Fruit fly (Drosophila melanogaster) whole organism, embryonic: Measurements from ENCODE around the gene TwdlV.

ENCODE experiments used
- ATbp ChIP-seq: fragments of 200-800 bp; sonication (Bioruptor generic); optimal IDR thresholded peaks from 2 replicates; lab custom pipeline; 2017; ENCODE audit warnings: missing biosample characterization, mild to moderate bottlenecking, missing genetic modification characterization, missing genetic modification reagents
- CG11398 ChIP-seq: fragments of 200-800 bp; sonication (Bioruptor generic); optimal IDR thresholded peaks from 2 replicates; lab custom pipeline; 2016; ENCODE audit warnings: missing biosample characterization, missing genetic modification characterization
- CG12942 ChIP-seq: fragments of 200-800 bp; sonication (Bioruptor generic); optimal IDR thresholded peaks from 3 replicates; lab custom pipeline; 2016; ENCODE audit warnings: missing biosample characterization, missing genetic modification characterization
- CG14441 ChIP-seq: fragments of 200-800 bp; sonication (Bioruptor generic); IDR thresholded peaks from 2 replicates; pipeline ENCODE4 v1.3.6; 2022; ENCODE audit warnings: missing biosample characterization, missing genetic modification characterization
- CG1602 ChIP-seq: fragments of 200-800 bp; sonication (Bioruptor generic); optimal IDR thresholded peaks from 3 replicates; lab custom pipeline; 2016; ENCODE audit warnings: missing biosample characterization, missing genetic modification characterization
- CG17568 ChIP-seq: fragments of 200-800 bp; sonication (Bioruptor generic); optimal IDR thresholded peaks from 2 replicates; lab custom pipeline; 2018; ENCODE audit warnings: missing biosample characterization, mild to moderate bottlenecking, missing genetic modification characterization, moderate library complexity
- CG2678 ChIP-seq: fragments of 200-800 bp; sonication (Bioruptor generic); optimal IDR thresholded peaks from 3 replicates; lab custom pipeline; 2019; ENCODE audit warnings: missing biosample characterization, mild to moderate bottlenecking, missing genetic modification characterization, moderate library complexity
- CG31365 ChIP-seq: fragments of 200-800 bp; sonication (Bioruptor generic); optimal IDR thresholded peaks from 2 replicates; lab custom pipeline; 2018; ENCODE audit warnings: missing biosample characterization, mild to moderate bottlenecking, missing genetic modification characterization
- CG3163 ChIP-seq: fragments of 200-800 bp; sonication (Bioruptor generic); optimal IDR thresholded peaks from 3 replicates; lab custom pipeline; 2016; ENCODE audit warnings: missing biosample characterization, missing genetic modification characterization
- CG3838 ChIP-seq: fragments of 200-800 bp; sonication (Bioruptor generic); optimal IDR thresholded peaks from 3 replicates; lab custom pipeline; 2016; ENCODE audit warnings: missing biosample characterization, missing genetic modification characterization
- CG4707 ChIP-seq: fragments of 200-800 bp; sonication (Bioruptor generic); optimal IDR thresholded peaks from 2 replicates; lab custom pipeline; 2018; ENCODE audit warnings: missing biosample characterization, mild to moderate bottlenecking, missing genetic modification characterization, moderate library complexity
- CG6254 ChIP-seq: fragments of 200-800 bp; sonication (Bioruptor generic); optimal IDR thresholded peaks from 3 replicates; lab custom pipeline; 2017; ENCODE audit warnings: mild to moderate bottlenecking, missing biosample characterization, missing genetic modification reagents, missing genetic modification characterization
- CG7786 ChIP-seq: fragments of 200-800 bp; sonication (Bioruptor generic); optimal IDR thresholded peaks from 2 replicates; lab custom pipeline; 2016; ENCODE audit warnings: missing biosample characterization, missing genetic modification characterization
- CG8359 ChIP-seq: fragments of 200-800 bp; sonication (Bioruptor generic); optimal IDR thresholded peaks from 2 replicates; lab custom pipeline; 2017; ENCODE audit warnings: missing biosample characterization, mild to moderate bottlenecking, missing genetic modification characterization, borderline replicate concordance
- CG8388 ChIP-seq: fragments of 200-800 bp; sonication (Bioruptor generic); optimal IDR thresholded peaks from 2 replicates; lab custom pipeline; 2019; ENCODE audit warnings: missing biosample characterization, mild to moderate bottlenecking, missing genetic modification characterization, moderate library complexity
- CG9609 ChIP-seq: fragments of 200-800 bp; sonication (Bioruptor generic); optimal IDR thresholded peaks from 3 replicates; lab custom pipeline; 2016; ENCODE audit warnings: missing biosample characterization, missing genetic modification characterization
- CG9817 ChIP-seq: fragments of 200-800 bp; sonication (Bioruptor generic); optimal IDR thresholded peaks from 2 replicates; lab custom pipeline; 2018; ENCODE audit warnings: missing biosample characterization, mild to moderate bottlenecking, missing genetic modification characterization, moderate library complexity
- Chrac-16 ChIP-seq: fragments of 200-800 bp; sonication (Bioruptor generic); optimal IDR thresholded peaks from 3 replicates; lab custom pipeline; 2016; ENCODE audit warnings: missing biosample characterization, missing genetic modification characterization
- CrebB ChIP-seq: fragments of 200-800 bp; sonication (Bioruptor generic); optimal IDR thresholded peaks from 3 replicates; lab custom pipeline; 2018; ENCODE audit warnings: missing biosample characterization, mild to moderate bottlenecking, missing genetic modification characterization
- Elba2 ChIP-seq: fragments of 200-800 bp; sonication (Bioruptor generic); optimal IDR thresholded peaks from 3 replicates; lab custom pipeline; 2016; ENCODE audit warnings: missing biosample characterization, missing genetic modification characterization
- H15 ChIP-seq: fragments of 200-800 bp; sonication (Bioruptor generic); IDR thresholded peaks from 3 replicates; pipeline ENCODE4 v1.3.6; 2022; ENCODE audit warnings: missing biosample characterization, missing genetic modification characterization
- HLH4C ChIP-seq: fragments of 200-800 bp; sonication (Bioruptor generic); IDR thresholded peaks from 3 replicates; pipeline ENCODE4 v1.3.6; 2022; ENCODE audit warnings: missing biosample characterization, missing genetic modification characterization; ENCODE audit not compliant: partially characterized antibody
- HLHmδ ChIP-seq: fragments of 200-800 bp; sonication (Bioruptor generic); optimal IDR thresholded peaks from 2 replicates; lab custom pipeline; 2018; ENCODE audit warnings: missing biosample characterization, mild to moderate bottlenecking, missing genetic modification characterization, moderate library complexity
- Max ChIP-seq: fragments of 200-800 bp; sonication (Bioruptor generic); optimal IDR thresholded peaks from 2 replicates; lab custom pipeline; 2016; ENCODE audit warnings: missing biosample characterization, mild to moderate bottlenecking, missing genetic modification characterization
- Mes4 ChIP-seq: fragments of 200-800 bp; sonication (Bioruptor generic); optimal IDR thresholded peaks from 2 replicates; lab custom pipeline; 2016; ENCODE audit warnings: missing biosample characterization, missing genetic modification characterization
- Ravus ChIP-seq: fragments of 200-800 bp; sonication (Bioruptor generic); IDR thresholded peaks from 2 replicates; pipeline ENCODE4 v1.3.6; 2022; ENCODE audit warnings: missing biosample characterization, missing genetic modification characterization
- Scr ChIP-seq: fragments of 200-800 bp; sonication (Bioruptor generic); IDR thresholded peaks from 2 replicates; pipeline ENCODE4 v1.3.6; 2022; ENCODE audit warnings: missing biosample characterization, missing genetic modification characterization; ENCODE audit not compliant: partially characterized antibody
- Sox102F ChIP-seq: fragments of 200-800 bp; sonication (Bioruptor generic); optimal IDR thresholded peaks from 2 replicates; lab custom pipeline; 2018; ENCODE audit warnings: missing biosample characterization, mild to moderate bottlenecking, missing genetic modification characterization, moderate library complexity
- ash1 ChIP-seq: fragments of 200-800 bp; sonication (Bioruptor generic); optimal IDR thresholded peaks from 2 replicates; lab custom pipeline; 2018; ENCODE audit warnings: missing biosample characterization, mild to moderate bottlenecking, missing genetic modification characterization
- bigmax ChIP-seq: fragments of 200-800 bp; sonication (Bioruptor generic); optimal IDR thresholded peaks from 2 replicates; lab custom pipeline; 2018; ENCODE audit warnings: missing biosample characterization, mild to moderate bottlenecking, missing genetic modification characterization
- ci ChIP-seq: fragments of 200-800 bp; sonication (Bioruptor generic); IDR thresholded peaks from 3 replicates; pipeline ENCODE4 v1.3.6; 2022; ENCODE audit warnings: missing biosample characterization, missing genetic modification characterization
- crol ChIP-seq: fragments of 200-800 bp; sonication (Bioruptor generic); IDR thresholded peaks from 2 replicates; pipeline ENCODE4 v1.3.6; 2022; ENCODE audit warnings: missing biosample characterization, missing genetic modification characterization
- ftz-f1 ChIP-seq: fragments of 200-800 bp; sonication (Bioruptor generic); optimal IDR thresholded peaks from 2 replicates; lab custom pipeline; 2016; ENCODE audit warnings: missing biosample characterization, missing genetic modification characterization
- gt ChIP-seq: fragments of 200-800 bp; sonication (Bioruptor generic); IDR thresholded peaks from 2 replicates; pipeline ENCODE4 v1.3.6; 2022; ENCODE audit warnings: missing biosample characterization, missing genetic modification characterization
- kah ChIP-seq: fragments of 200-800 bp; sonication (Bioruptor generic); optimal IDR thresholded peaks from 2 replicates; lab custom pipeline; 2018; ENCODE audit warnings: missing biosample characterization, mild to moderate bottlenecking, missing genetic modification characterization
- lab ChIP-seq: fragments of 200-800 bp; sonication (Bioruptor generic); optimal IDR thresholded peaks from 3 replicates; lab custom pipeline; 2017; ENCODE audit warnings: missing biosample characterization, missing genetic modification characterization, mild to moderate bottlenecking, moderate library complexity, missing genetic modification reagents
- lbe ChIP-seq: fragments of 200-800 bp; sonication (Bioruptor generic); optimal IDR thresholded peaks from 2 replicates; lab custom pipeline; 2016; ENCODE audit warnings: missing biosample characterization, mild to moderate bottlenecking, missing genetic modification characterization
- mam ChIP-seq: fragments of 200-800 bp; sonication (Bioruptor generic); optimal IDR thresholded peaks from 3 replicates; lab custom pipeline; 2016; ENCODE audit warnings: missing biosample characterization, missing genetic modification characterization
- nerfin-2 ChIP-seq: fragments of 200-800 bp; sonication (Bioruptor generic); IDR thresholded peaks from 2 replicates; pipeline ENCODE4 v1.3.6; 2022; ENCODE audit warnings: missing biosample characterization, missing genetic modification characterization; ENCODE audit not compliant: partially characterized antibody
- odd ChIP-seq: fragments of 200-800 bp; sonication (Bioruptor generic); optimal IDR thresholded peaks from 2 replicates; lab custom pipeline; 2017; ENCODE audit warnings: missing biosample characterization, mild to moderate bottlenecking, missing genetic modification characterization
- phol ChIP-seq: fragments of 200-800 bp; sonication (Bioruptor generic); optimal IDR thresholded peaks from 3 replicates; lab custom pipeline; 2018; ENCODE audit warnings: missing biosample characterization, mild to moderate bottlenecking, missing genetic modification characterization, moderate library complexity
- schlank ChIP-seq: fragments of 200-800 bp; sonication (Bioruptor generic); optimal IDR thresholded peaks from 2 replicates; lab custom pipeline; 2018; ENCODE audit warnings: missing biosample characterization, mild to moderate bottlenecking, missing genetic modification characterization
- seq ChIP-seq: fragments of 200-800 bp; sonication (Bioruptor generic); IDR thresholded peaks from 2 replicates; pipeline ENCODE4 v1.3.6; 2022; ENCODE audit warnings: missing biosample characterization, missing genetic modification characterization
- slbo ChIP-seq: fragments of 200-800 bp; sonication (Bioruptor generic); IDR thresholded peaks from 2 replicates; pipeline ENCODE4 v1.3.6; 2022; ENCODE audit warnings: missing biosample characterization, missing genetic modification characterization
- slou ChIP-seq: fragments of 200-800 bp; sonication (Bioruptor generic); optimal IDR thresholded peaks from 3 replicates; lab custom pipeline; 2016; ENCODE audit warnings: missing biosample characterization, missing genetic modification characterization
- sug ChIP-seq: fragments of 200-800 bp; optimal IDR thresholded peaks from 2 replicates; lab custom pipeline; 2019; ENCODE audit warnings: missing biosample characterization, mild to moderate bottlenecking, missing genetic modification characterization, moderate library complexity
- tap ChIP-seq: fragments of 200-800 bp; optimal IDR thresholded peaks from 3 replicates; lab custom pipeline; 2019; ENCODE audit warnings: missing biosample characterization, mild to moderate bottlenecking, missing genetic modification characterization, moderate library complexity
- zen ChIP-seq: fragments of 200-800 bp; sonication (Bioruptor generic); optimal IDR thresholded peaks from 3 replicates; lab custom pipeline; 2018; ENCODE audit warnings: missing biosample characterization, mild to moderate bottlenecking, missing genetic modification characterization, moderate library complexity
- zfh1 ChIP-seq: fragments of 200-800 bp; sonication (Bioruptor generic); IDR thresholded peaks from 3 replicates; pipeline ENCODE4 v1.3.6; 2022; ENCODE audit warnings: missing biosample characterization, missing genetic modification characterization

TwdlV gene

DNA sequence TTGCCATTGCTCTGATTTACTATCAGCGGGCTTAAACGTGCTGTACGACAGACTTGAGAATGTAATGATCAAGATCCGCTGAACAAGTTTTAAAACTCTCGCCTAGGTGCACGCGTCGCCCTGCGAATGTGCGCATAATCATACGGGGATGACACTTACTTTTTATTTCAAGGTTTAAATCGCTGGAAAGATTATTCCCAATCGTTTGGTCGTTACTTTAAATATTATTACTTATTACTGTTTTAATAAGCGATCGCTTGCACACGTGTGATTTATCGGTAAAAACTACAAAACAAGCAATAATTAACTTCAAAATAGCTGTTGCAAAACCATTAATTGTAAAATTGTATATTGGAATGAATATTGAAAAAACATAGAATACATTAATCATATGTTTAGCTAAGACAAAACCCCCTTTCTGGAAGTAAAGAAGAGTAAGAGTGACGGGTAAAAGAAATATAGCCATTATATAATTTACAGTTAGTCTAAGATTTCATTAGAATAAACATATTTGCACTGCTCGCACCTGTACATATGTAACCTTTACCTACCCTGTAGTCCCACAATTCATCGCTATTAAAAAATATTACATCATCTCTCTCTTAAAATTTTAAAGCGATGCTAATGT is 25.3 kb upstream of the TwdlV start, which contains the start of gene DhpD (continued):
- TF ChIP-seq HLHmδ (GFP tag; lab: Kevin White, UChicago), result no peak
- TF ChIP-seq HLH4C (GFP tag; lab: Robert Waterston, UW), result peak; percentile 93
- peak; percentile 60 for TF ChIP-seq sug
- no peak for TF ChIP-seq ash1 (GFP tag; lab: Kevin White, UChicago)
- TF ChIP-seq CG11398, result no peak
- peak; percentile 1 for TF ChIP-seq schlank (tag; lab: Kevin White, UChicago)
- peak; percentile 40 for TF ChIP-seq CG3163
- peak; percentile 88 for TF ChIP-seq nerfin-2
- TF ChIP-seq seq (GFP tag; lab: Robert Waterston, UW), result no peak
- TF ChIP-seq Scr, result peak; percentile 74
- TF ChIP-seq mam (GFP tag; lab: Kevin White, UChicago), result peak; percentile 55
- TF ChIP-seq slou (GFP tag; lab: Kevin White, UChicago), result no peak
- peak; percentile 61 for TF ChIP-seq CG12942 (GFP tag; lab: Kevin White, UChicago)
- peak; percentile 53 for TF ChIP-seq CG1602
- TF ChIP-seq Mes4 (GFP tag; lab: Kevin White, UChicago), result no peak
- peak; percentile 23 for TF ChIP-seq CG9609 (GFP tag; lab: Kevin White, UChicago)
- no peak for TF ChIP-seq CG17568 (GFP tag; lab: Kevin White, UChicago)
- TF ChIP-seq CG3838, result no peak
- TF ChIP-seq bigmax, result no peak
- peak; percentile 75 for TF ChIP-seq CG9817
- TF ChIP-seq CG7786, result peak; percentile 63
- no peak for TF ChIP-seq gt (GFP tag; lab: Robert Waterston, UW)
- peak; percentile 87 for TF ChIP-seq CG2678 (tag; lab: Kevin White, UChicago)
- TF ChIP-seq CG6254 (GFP tag; lab: Kevin White, UChicago), result peak; percentile 53
- TF ChIP-seq slbo, result peak; percentile 86
- no peak for TF ChIP-seq Sox102F (GFP tag; lab: Kevin White, UChicago)
- TF ChIP-seq kah (GFP tag; lab: Kevin White, UChicago), result peak; percentile 31
- TF ChIP-seq lbe (GFP tag; lab: Kevin White, UChicago), result peak; percentile 82
- TF ChIP-seq ci, result peak; percentile 83; the same call in 2 of the 3 replicates
- TF ChIP-seq CG14441, result peak; percentile 66; the same call in 1 of the 2 replicates
- peak; percentile 85 for TF ChIP-seq lab (GFP tag; lab: Kevin White, UChicago)
- TF ChIP-seq CG4707 (GFP tag; lab: Kevin White, UChicago), result no peak
- TF ChIP-seq zfh1 (GFP tag; lab: Robert Waterston, UW), result peak; percentile 84; the same call in 2 of the 3 replicates
- no peak for TF ChIP-seq ATbp (GFP tag; lab: Kevin White, UChicago)
- peak; percentile 60 for TF ChIP-seq Chrac-16
- no peak for TF ChIP-seq Elba2
- TF ChIP-seq CG8359 (GFP tag; lab: Kevin White, UChicago), result peak; percentile 6
- TF ChIP-seq CG8388, result peak; percentile 43
- peak; percentile 91 for TF ChIP-seq ftz-f1
- peak; percentile 66; the same call in 1 of the 3 replicates for TF ChIP-seq H15 (GFP tag; lab: Robert Waterston, UW)
- peak; percentile 71 for TF ChIP-seq Max (GFP tag; lab: Kevin White, UChicago)
- TF ChIP-seq crol (GFP tag; lab: Robert Waterston, UW), result no peak
- peak; percentile 50 for TF ChIP-seq tap (tag; lab: Kevin White, UChicago)
- no peak for TF ChIP-seq Ravus (GFP tag; lab: Robert Waterston, UW)
- TF ChIP-seq CG31365, result no peak
- TF ChIP-seq zen, result peak; percentile 66
- TF ChIP-seq phol (tag; lab: Kevin White, UChicago), result peak; percentile 81
- no peak for TF ChIP-seq CrebB
- no peak for TF ChIP-seq odd (GFP tag; lab: Kevin White, UChicago)
